Fruit fly (Drosophila melanogaster) whole organism, prepupa: Measurements from ENCODE around the gene Osi6.

Experiments used
- CG11762 ChIP-seq: fragments of 200-800 bp; sonication (Bioruptor generic); optimal IDR thresholded peaks from 3 replicates; lab custom pipeline; 2016; ENCODE audit warnings: missing biosample characterization, missing genetic modification characterization; ENCODE audit not compliant: insufficient read depth
- CG16779 ChIP-seq: fragments of 200-800 bp; sonication (Bioruptor generic); optimal IDR thresholded peaks from 3 replicates; lab custom pipeline; 2017; ENCODE audit warnings: missing biosample characterization, mild to moderate bottlenecking, missing genetic modification characterization
- CG32006 ChIP-seq: fragments of 200-800 bp; sonication (Bioruptor generic); optimal IDR thresholded peaks from 3 replicates; lab custom pipeline; 2017; ENCODE audit warnings: missing biosample characterization, mild to moderate bottlenecking, missing genetic modification characterization
- CG6792 ChIP-seq: fragments of 200-800 bp; sonication (Bioruptor generic); optimal IDR thresholded peaks from 3 replicates; lab custom pipeline; 2016; ENCODE audit warnings: missing biosample characterization, missing genetic modification characterization
- CG6854 ChIP-seq: fragments of 200-800 bp; sonication (Bioruptor generic); optimal IDR thresholded peaks from 2 replicates; lab custom pipeline; 2017; ENCODE audit warnings: missing biosample characterization, mild to moderate bottlenecking, missing genetic modification characterization
- CG7368 ChIP-seq: fragments of 200-800 bp; sonication (Bioruptor generic); optimal IDR thresholded peaks from 3 replicates; lab custom pipeline; 2016; ENCODE audit warnings: missing biosample characterization, missing genetic modification characterization
- Eip75B ChIP-seq: fragments of 200-800 bp; sonication (Bioruptor generic); optimal IDR thresholded peaks from 3 replicates; lab custom pipeline; 2016; ENCODE audit warnings: missing biosample characterization, missing genetic modification characterization
- Eip78C ChIP-seq: fragments of 200-800 bp; sonication (Bioruptor generic); peaks from one replicate; lab custom pipeline; 2016; ENCODE audit warnings: missing biosample characterization, missing genetic modification characterization
- Gug ChIP-seq: fragments of 200-800 bp; sonication (Bioruptor generic); IDR thresholded peaks from 2 replicates; pipeline ENCODE4 v1.3.6; 2022; ENCODE audit warnings: missing biosample characterization, missing genetic modification characterization
- Sox14 ChIP-seq: fragments of 200-800 bp; sonication (Bioruptor generic); optimal IDR thresholded peaks from 3 replicates; lab custom pipeline; 2016; ENCODE audit warnings: missing biosample characterization, missing genetic modification characterization
- achi ChIP-seq: fragments of 200-800 bp; sonication (Bioruptor generic); optimal IDR thresholded peaks from 3 replicates; lab custom pipeline; 2016; ENCODE audit warnings: missing biosample characterization, missing genetic modification characterization
- fkh ChIP-seq: fragments of 200-800 bp; sonication (Bioruptor generic); optimal IDR thresholded peaks from 3 replicates; lab custom pipeline; 2017; ENCODE audit warnings: missing biosample characterization, mild to moderate bottlenecking, missing genetic modification characterization, moderate library complexity
- vri ChIP-seq: fragments of 200-800 bp; sonication (Bioruptor generic); optimal IDR thresholded peaks from 3 replicates; lab custom pipeline; 2016; ENCODE audit warnings: missing biosample characterization, mild to moderate bottlenecking, missing genetic modification characterization

- peak; percentile 20 for TF ChIP-seq Eip78C (GFP tag; lab: Kevin White, UChicago)
- no peak for TF ChIP-seq CG6792 (GFP tag; lab: Kevin White, UChicago)
- TF ChIP-seq CG6854 (GFP tag; lab: Kevin White, UChicago): no peak
- no peak for TF ChIP-seq CG11762
- TF ChIP-seq achi (GFP tag; lab: Kevin White, UChicago): no peak
- TF ChIP-seq vri: no peak
- TF ChIP-seq Eip75B (GFP tag; lab: Kevin White, UChicago): no peak
- TF ChIP-seq CG16779: no peak
- no peak for TF ChIP-seq Gug (GFP tag; lab: Robert Waterston, UW)
- no peak for TF ChIP-seq CG32006 (GFP tag; lab: Kevin White, UChicago)
- no peak for TF ChIP-seq fkh (GFP tag; lab: Kevin White, UChicago)
- no peak for TF ChIP-seq Sox14 (GFP tag; lab: Kevin White, UChicago)
- TF ChIP-seq CG7368: no peak
These were observed 14.2 kb downstream of the Osi6 start, which contains the start of gene Osi7 for dm6 chr3R:6248694-6249093.
